Fruit fly (Drosophila melanogaster) whole organism, embryonic: ENCODE results near the gene CG45428.

Experiments used
- Ada2b ChIP-seq: fragments of 200-800 bp; sonication (Bioruptor generic); IDR thresholded peaks from 2 replicates; pipeline ENCODE4 v1.3.6; 2022; ENCODE audit warnings: missing biosample characterization, missing genetic modification characterization
- Atf-2 ChIP-seq: fragments of 200-800 bp; sonication (Bioruptor generic); optimal IDR thresholded peaks from 2 replicates; lab custom pipeline; 2016; ENCODE audit warnings: missing biosample characterization, missing genetic modification characterization
- Atf6 ChIP-seq: fragments of 200-800 bp; sonication (Bioruptor generic); IDR thresholded peaks from 2 replicates; pipeline ENCODE4 v1.3.6; 2022; ENCODE audit warnings: missing biosample characterization, missing genetic modification characterization
- CG10147 ChIP-seq: fragments of 200-800 bp; sonication (Bioruptor generic); optimal IDR thresholded peaks from 2 replicates; lab custom pipeline; 2019; ENCODE audit warnings: missing biosample characterization, mild to moderate bottlenecking, missing genetic modification characterization, moderate library complexity
- CG1024 ChIP-seq: fragments of 200-800 bp; sonication (Bioruptor generic); IDR thresholded peaks from 2 replicates; pipeline ENCODE4 v1.3.6; 2022; ENCODE audit warnings: missing biosample characterization, missing genetic modification characterization
- CG10565 ChIP-seq: fragments of 200-800 bp; sonication (Bioruptor generic); optimal IDR thresholded peaks from 3 replicates; lab custom pipeline; 2016; ENCODE audit warnings: missing biosample characterization, mild to moderate bottlenecking, missing genetic modification characterization
- CG10979 ChIP-seq: fragments of 200-800 bp; sonication (Bioruptor generic); optimal IDR thresholded peaks from 2 replicates; lab custom pipeline; 2018; ENCODE audit warnings: missing biosample characterization, mild to moderate bottlenecking, missing genetic modification characterization, moderate library complexity
- CG12391 ChIP-seq: fragments of 200-800 bp; sonication (Bioruptor generic); optimal IDR thresholded peaks from 3 replicates; lab custom pipeline; 2018; ENCODE audit warnings: missing biosample characterization, mild to moderate bottlenecking, missing genetic modification characterization, moderate library complexity
- CG12769 ChIP-seq: fragments of 200-800 bp; sonication (Bioruptor generic); optimal IDR thresholded peaks from 2 replicates; lab custom pipeline; 2019; ENCODE audit warnings: missing biosample characterization, mild to moderate bottlenecking, missing genetic modification characterization, moderate library complexity
- CG14441 ChIP-seq: fragments of 200-800 bp; sonication (Bioruptor generic); IDR thresholded peaks from 2 replicates; pipeline ENCODE4 v1.3.6; 2022; ENCODE audit warnings: missing biosample characterization, missing genetic modification characterization
- CG15011 ChIP-seq: fragments of 200-800 bp; sonication (Bioruptor generic); optimal IDR thresholded peaks from 3 replicates; lab custom pipeline; 2018; ENCODE audit warnings: missing biosample characterization, mild to moderate bottlenecking, missing genetic modification characterization
- CG15514 ChIP-seq: fragments of 200-800 bp; sonication (Bioruptor generic); optimal IDR thresholded peaks from 3 replicates; lab custom pipeline; 2017; ENCODE audit warnings: missing biosample characterization, missing genetic modification characterization, mild to moderate bottlenecking, moderate library complexity, missing genetic modification reagents
- CG16779 ChIP-seq: fragments of 200-800 bp; sonication (Bioruptor generic); IDR thresholded peaks from 2 replicates; pipeline ENCODE4 v1.3.6; 2022; ENCODE audit warnings: missing biosample characterization, missing genetic modification characterization
- CG18764 ChIP-seq: fragments of 200-800 bp; sonication (Bioruptor generic); optimal IDR thresholded peaks from 3 replicates; lab custom pipeline; 2016; ENCODE audit warnings: missing biosample characterization, missing genetic modification characterization
- CG2129 ChIP-seq: fragments of 200-800 bp; sonication (Bioruptor generic); IDR thresholded peaks from 2 replicates; pipeline ENCODE4 v1.3.6; 2022; ENCODE audit warnings: missing biosample characterization, missing genetic modification characterization; ENCODE audit not compliant: partially characterized antibody
- CG6689 ChIP-seq: fragments of 200-800 bp; sonication (Bioruptor generic); IDR thresholded peaks from 2 replicates; pipeline ENCODE4 v1.3.6; 2022; ENCODE audit warnings: missing biosample characterization, missing genetic modification characterization
- CG9727 ChIP-seq: fragments of 200-800 bp; sonication (Bioruptor generic); optimal IDR thresholded peaks from 3 replicates; lab custom pipeline; 2017; ENCODE audit warnings: missing biosample characterization, mild to moderate bottlenecking, missing genetic modification characterization
- Dfd ChIP-seq, 2 experiments: fragments of >200 bp; optimal IDR thresholded peaks; 2 replicates each; lab custom pipeline; 2017; ENCODE audit warnings: missing biosample characterization in 2 of 2, missing genetic modification characterization in 2 of 2
- Dip2 ChIP-seq: fragments of 200-800 bp; sonication (Bioruptor generic); IDR thresholded peaks from 2 replicates; pipeline ENCODE4 v1.3.6; 2022; ENCODE audit warnings: missing biosample characterization, missing genetic modification characterization
- Dll ChIP-seq: fragments of 200-800 bp; sonication (Bioruptor generic); IDR thresholded peaks from 4 replicates; pipeline ENCODE4 v1.3.6; 2022; ENCODE audit warnings: missing biosample characterization, missing genetic modification characterization; ENCODE audit not compliant: partially characterized antibody
- Doc2 ChIP-seq: fragments of 200-800 bp; sonication (Bioruptor generic); IDR thresholded peaks from 2 replicates; pipeline ENCODE4 v1.3.6; 2022; ENCODE audit warnings: missing biosample characterization, missing genetic modification characterization
- Eip74EF ChIP-seq, 2 experiments: fragments of 200-800 bp in 1 of 2; fragments of >200 bp in 1 of 2; sonication (Bioruptor generic) in 1 of 2; optimal IDR thresholded peaks; 2 replicates each; lab custom pipeline; 2017 to 2019; ENCODE audit warnings: missing biosample characterization in 2 of 2, missing genetic modification characterization in 2 of 2, mild to moderate bottlenecking in 1 of 2, moderate library complexity in 1 of 2
- Fer3 ChIP-seq: fragments of 200-800 bp; sonication (Bioruptor generic); optimal IDR thresholded peaks from 2 replicates; lab custom pipeline; 2018; ENCODE audit warnings: missing biosample characterization, mild to moderate bottlenecking, missing genetic modification characterization, moderate library complexity
- HLH3B ChIP-seq: fragments of 200-800 bp; sonication (Bioruptor generic); IDR thresholded peaks from 2 replicates; pipeline ENCODE4 v1.3.6; 2022; ENCODE audit warnings: missing biosample characterization, missing genetic modification characterization
- Hsf ChIP-seq: fragments of 200-800 bp; sonication (Bioruptor generic); optimal IDR thresholded peaks from 3 replicates; lab custom pipeline; 2016; ENCODE audit warnings: missing biosample characterization, missing genetic modification characterization
- Kr ChIP-seq: fragments of 200-800 bp; sonication (Bioruptor generic); optimal IDR thresholded peaks from 2 replicates; lab custom pipeline; 2017; ENCODE audit warnings: missing biosample characterization, mild to moderate bottlenecking, missing genetic modification characterization
- Lhr ChIP-seq: fragments of 200-800 bp; sonication (Bioruptor generic); optimal IDR thresholded peaks from 3 replicates; lab custom pipeline; 2017; ENCODE audit warnings: mild to moderate bottlenecking, missing biosample characterization, missing genetic modification reagents, missing genetic modification characterization
- Lim3 ChIP-seq: fragments of 200-800 bp; sonication (Bioruptor generic); IDR thresholded peaks from 2 replicates; pipeline ENCODE4 v1.3.6; 2022; ENCODE audit warnings: missing biosample characterization, missing genetic modification characterization
- Lpt ChIP-seq: fragments of >200 bp; optimal IDR thresholded peaks from 2 replicates; lab custom pipeline; 2018; ENCODE audit warnings: missing biosample characterization, missing genetic modification characterization
- MESR4 ChIP-seq: fragments of 200-800 bp; sonication (Bioruptor generic); optimal IDR thresholded peaks from 2 replicates; lab custom pipeline; 2018; ENCODE audit warnings: missing biosample characterization, mild to moderate bottlenecking, missing genetic modification characterization, moderate library complexity
- NK7.1 ChIP-seq: fragments of 200-800 bp; sonication (Bioruptor generic); optimal IDR thresholded peaks from 3 replicates; lab custom pipeline; 2016; ENCODE audit warnings: missing biosample characterization, missing genetic modification characterization
- Ravus ChIP-seq: fragments of 200-800 bp; sonication (Bioruptor generic); IDR thresholded peaks from 2 replicates; pipeline ENCODE4 v1.3.6; 2022; ENCODE audit warnings: missing biosample characterization, missing genetic modification characterization
- Xrp1 ChIP-seq: fragments of 200-800 bp; sonication (Bioruptor generic); IDR thresholded peaks from 2 replicates; pipeline ENCODE4 v1.3.6; 2022; ENCODE audit warnings: missing biosample characterization, missing genetic modification characterization
- cg ChIP-seq: fragments of 200-800 bp; sonication (Bioruptor generic); optimal IDR thresholded peaks from 3 replicates; lab custom pipeline; 2019; ENCODE audit warnings: missing biosample characterization, mild to moderate bottlenecking, missing genetic modification characterization, moderate library complexity
- dysf ChIP-seq: fragments of 200-800 bp; sonication (Bioruptor generic); IDR thresholded peaks from 3 replicates; pipeline ENCODE4 v1.3.6; 2022; ENCODE audit warnings: missing biosample characterization, missing genetic modification characterization
- en ChIP-seq: fragments of 200-800 bp; sonication (Bioruptor generic); optimal IDR thresholded peaks from 2 replicates; lab custom pipeline; 2016; ENCODE audit warnings: missing biosample characterization, missing genetic modification characterization
- fd102C ChIP-seq: fragments of 200-800 bp; sonication (Bioruptor generic); optimal IDR thresholded peaks from 2 replicates; lab custom pipeline; 2018; ENCODE audit warnings: missing biosample characterization, mild to moderate bottlenecking, missing genetic modification characterization, moderate library complexity
- fu2 ChIP-seq: fragments of 200-800 bp; sonication (Bioruptor generic); optimal IDR thresholded peaks from 2 replicates; lab custom pipeline; 2016; ENCODE audit warnings: missing biosample characterization, missing genetic modification characterization
- lov ChIP-seq, 2 experiments: fragments of 200-800 bp in 1 of 2; fragments of >200 bp in 1 of 2; sonication (Bioruptor generic) in 1 of 2; IDR thresholded peaks in 1 of 2; optimal IDR thresholded peaks in 1 of 2; 2 replicates in 1 of 2; 3 replicates in 1 of 2; pipeline versions ENCODE4 v1.3.6 to Lab custom; 2017 to 2022; ENCODE audit warnings: missing biosample characterization in 1 of 2, missing genetic modification characterization in 1 of 2
- mam ChIP-seq: fragments of 200-800 bp; sonication (Bioruptor generic); optimal IDR thresholded peaks from 3 replicates; lab custom pipeline; 2016; ENCODE audit warnings: missing biosample characterization, missing genetic modification characterization
- nerfin-2 ChIP-seq: fragments of 200-800 bp; sonication (Bioruptor generic); IDR thresholded peaks from 2 replicates; pipeline ENCODE4 v1.3.6; 2022; ENCODE audit warnings: missing biosample characterization, missing genetic modification characterization; ENCODE audit not compliant: partially characterized antibody
- nom ChIP-seq: fragments of 200-800 bp; sonication (Bioruptor generic); optimal IDR thresholded peaks from 2 replicates; lab custom pipeline; 2017; ENCODE audit warnings: missing biosample characterization, missing genetic modification characterization, mild to moderate bottlenecking, moderate library complexity, missing genetic modification reagents
- otp ChIP-seq: fragments of 200-800 bp; sonication (Bioruptor generic); IDR thresholded peaks from 3 replicates; pipeline ENCODE4, ENCODE4 v1.3.6; 2022; ENCODE audit warnings: missing biosample characterization, missing genetic modification characterization
- pb ChIP-seq: fragments of 200-800 bp; sonication (Bioruptor generic); optimal IDR thresholded peaks from 3 replicates; lab custom pipeline; 2016; ENCODE audit warnings: missing biosample characterization, missing genetic modification characterization
- repo ChIP-seq: fragments of 200-800 bp; sonication (Bioruptor generic); optimal IDR thresholded peaks from 2 replicates; lab custom pipeline; 2016; ENCODE audit warnings: missing biosample characterization, missing genetic modification characterization
- row ChIP-seq: fragments of 200-800 bp; sonication (Bioruptor generic); IDR thresholded peaks from 3 replicates; pipeline ENCODE4 v1.3.6; 2022; ENCODE audit warnings: missing biosample characterization, missing genetic modification characterization
- scrt ChIP-seq: fragments of 200-800 bp; sonication (Bioruptor generic); optimal IDR thresholded peaks from 2 replicates; lab custom pipeline; 2018; ENCODE audit warnings: missing biosample characterization, mild to moderate bottlenecking, missing genetic modification characterization, moderate library complexity
- vnd ChIP-seq: fragments of 200-800 bp; sonication (Bioruptor generic); IDR thresholded peaks from 3 replicates; pipeline ENCODE4 v1.3.6; 2022; ENCODE audit warnings: missing biosample characterization, missing genetic modification characterization; ENCODE audit not compliant: partially characterized antibody

The CG45428 gene

DNA sequence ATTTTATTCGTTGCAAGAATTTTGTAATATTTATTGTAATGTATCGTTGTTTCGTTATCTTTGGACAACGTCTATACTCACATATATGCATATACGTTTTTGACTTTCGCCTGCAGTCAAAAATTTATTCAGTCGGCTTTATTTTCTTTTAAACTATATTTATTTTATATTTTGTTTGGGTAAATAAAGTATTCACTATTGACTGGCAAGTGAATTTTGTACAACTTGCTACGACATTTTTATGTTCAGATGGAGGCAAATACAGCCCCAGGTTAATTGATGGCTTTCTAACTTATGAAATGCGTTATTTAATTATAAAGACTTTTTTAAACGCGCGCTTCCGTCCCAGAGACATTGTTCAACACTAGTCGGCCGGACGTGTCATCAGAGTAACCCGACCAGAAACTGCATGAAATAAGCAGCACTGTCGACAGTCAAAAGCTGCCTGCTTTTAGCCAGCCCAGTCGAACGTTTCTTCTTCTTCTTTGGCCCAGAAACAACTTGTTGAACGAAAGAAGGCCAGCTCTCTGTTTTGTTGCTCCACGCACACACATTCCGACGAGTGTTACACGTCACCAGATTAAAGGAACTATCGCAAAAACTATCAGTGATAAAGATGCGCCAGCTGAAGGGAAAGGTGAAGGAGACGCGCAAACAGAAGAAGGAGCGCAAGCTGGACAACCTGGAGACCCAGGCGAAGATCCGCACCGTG is 26.7 kb upstream of the CG45428 start, which contains the start of gene CG33169 (continued):
- TF ChIP-seq lov (optimal IDR thresholded peaks at IDR 0.05; lab: Kevin White, UChicago) (no peak), lov (GFP tag; IDR thresholded peaks at IDR 0.05; lab: Robert Waterston, UW) (0 out of 3 replicates have a peak, but pooled peaks have one; percentile 71), CG14441 (GFP tag; lab: Robert Waterston, UW) (peak; percentile 69; the same call in 1 of the 2 replicates), CG9727 (GFP tag; lab: Kevin White, UChicago) (peak; percentile 55), Lim3 (0 out of 2 replicates have a peak, but pooled peaks have one; percentile 24), row (GFP tag; lab: Robert Waterston, UW) (peak; percentile 69), CG15514 (GFP tag; lab: Kevin White, UChicago) (peak; percentile 91), nom (GFP tag; lab: Kevin White, UChicago) (peak; percentile 58), Lpt (GFP tag; lab: Kevin White, UChicago) (no peak), CG6689 (GFP tag; lab: Robert Waterston, UW) (0 out of 2 replicates have a peak, but pooled peaks have one; percentile 58), CG12769 (peak; percentile 93), dysf (GFP tag; lab: Robert Waterston, UW) (peak; percentile 83), Kr (GFP tag; lab: Kevin White, UChicago) (no peak), NK7.1 (peak; percentile 78), fu2 (GFP tag; lab: Kevin White, UChicago) (peak; percentile 91), Hsf (GFP tag; lab: Kevin White, UChicago) (peak; percentile 87), cg (GFP tag; lab: Kevin White, UChicago) (peak; percentile 28), CG16779 (GFP tag; lab: Robert Waterston, UW) (peak; percentile 94), Ravus (no peak), CG18764 (peak; percentile 80), fd102C (GFP tag; lab: Kevin White, UChicago) (peak; percentile 70), CG10565 (GFP tag; lab: Kevin White, UChicago) (no peak), HLH3B (GFP tag; lab: Robert Waterston, UW) (peak; percentile 65; the same call in 1 of the 2 replicates), nerfin-2 (GFP tag; lab: Robert Waterston, UW) (no peak), en (GFP tag; lab: Kevin White, UChicago) (peak; percentile 46), CG12391 (peak; percentile 72), Atf6 (GFP tag; lab: Robert Waterston, UW) (peak; percentile 46; the same call in 1 of the 2 replicates), vnd (GFP tag; lab: Robert Waterston, UW) (peak; percentile 56; the same call in 1 of the 3 replicates), Eip74EF (GFP tag; optimal IDR thresholded peaks at IDR 0.05; lab: Kevin White, UChicago) (no peak), CG2129 (peak; percentile 31), Fer3 (tag; lab: Kevin White, UChicago) (peak; percentile 79), CG1024 (GFP tag; lab: Robert Waterston, UW) (peak; percentile 55), MESR4 (GFP tag; lab: Kevin White, UChicago) (peak; percentile 90), Ada2b (GFP tag; lab: Robert Waterston, UW) (peak; percentile 74), Xrp1 (peak; percentile 70), Dfd (GFP tag; optimal IDR thresholded peaks at IDR 0.05; lab: Kevin White, UChicago) (no peak), Dll (GFP tag; lab: Robert Waterston, UW) (peak; percentile 61; the same call in 2 of the 4 replicates), repo (GFP tag; lab: Kevin White, UChicago) (peak; percentile 87), mam (GFP tag; lab: Kevin White, UChicago) (peak; percentile 96), scrt (GFP tag; lab: Kevin White, UChicago) (peak; percentile 100), Lhr (GFP tag; lab: Kevin White, UChicago) (peak; percentile 94), Dip2 (GFP tag; lab: Robert Waterston, UW) (no peak), CG10147 (GFP tag; lab: Kevin White, UChicago) (peak; percentile 52), pb (GFP tag; lab: Kevin White, UChicago) (peak; percentile 79), CG15011 (GFP tag; lab: Kevin White, UChicago) (peak; percentile 52), Doc2 (peak; percentile 70; the same call in 1 of the 2 replicates), otp (GFP tag; lab: Robert Waterston, UW) (peak; percentile 73), CG10979 (tag; lab: Kevin White, UChicago) (peak; percentile 30), Atf-2 (peak; percentile 77)
